Worm (Caenorhabditis elegans) whole organism, L1 larva: ENCODE measurements around the gene M02B7.2.

Experiments used
- ama-1 ChIP-seq: fragments of 150-350 bp; optimal IDR thresholded peaks from 2 replicates; lab custom pipeline; 2014
- ces-1 ChIP-seq: fragments of 150-350 bp; optimal IDR thresholded peaks from 2 replicates; lab custom pipeline; 2014; ENCODE audit warnings: missing biosample characterization, missing genetic modification reagents, missing genetic modification characterization
- dpl-1 ChIP-seq, 3 experiments: fragments of 150-350 bp in 2 of 3; sonication (generic microtip) in 1 of 3; optimal IDR thresholded peaks; 2 replicates each; lab custom pipeline; 2014 to 2017; ENCODE audit warnings: missing biosample characterization in 3 of 3, missing genetic modification characterization in 3 of 3, missing genetic modification reagents in 3 of 3
- egl-27 ChIP-seq, 2 experiments: fragments of 150-350 bp in 1 of 2; sonication (generic microtip); optimal IDR thresholded peaks; 3 replicates each; lab custom pipeline; 2017 to 2018; ENCODE audit warnings: missing biosample characterization in 2 of 2, missing genetic modification characterization in 2 of 2, missing genetic modification reagents in 2 of 2
- elt-3 ChIP-seq, 6 experiments: fragments of 150-350 bp in 1 of 6; sonication (generic microtip); optimal IDR thresholded peaks; 2 replicates each; lab custom pipeline; 2017 to 2018; ENCODE audit warnings: missing biosample characterization in 6 of 6, missing genetic modification characterization in 6 of 6, inconsistent platforms in 1 of 6
- nhr-237 ChIP-seq: fragments of 150-350 bp; optimal IDR thresholded peaks from 2 replicates; lab custom pipeline; 2014; ENCODE audit warnings: missing biosample characterization, missing genetic modification characterization
- nhr-28 ChIP-seq: fragments of 150-350 bp; optimal IDR thresholded peaks from 2 replicates; lab custom pipeline; 2014; ENCODE audit warnings: missing biosample characterization, missing genetic modification characterization
- nhr-84 ChIP-seq: sonication (generic microtip); optimal IDR thresholded peaks from 2 replicates; lab custom pipeline; 2017; ENCODE audit warnings: missing biosample characterization, missing genetic modification characterization
- sptf-1 ChIP-seq: fragments of 150-350 bp; optimal IDR thresholded peaks from 2 replicates; lab custom pipeline; 2014; ENCODE audit warnings: missing biosample characterization, missing genetic modification characterization
- unc-62 ChIP-seq: fragments of 150-350 bp; optimal IDR thresholded peaks from 2 replicates; lab custom pipeline; 2014; ENCODE audit warnings: missing biosample characterization, missing genetic modification reagents, missing genetic modification characterization
- zip-4 ChIP-seq: fragments of 200-800 bp; sonication (Bioruptor generic); optimal IDR thresholded peaks from 2 replicates; lab custom pipeline; 2018; ENCODE audit warnings: mild to moderate bottlenecking, missing genetic modification characterization, moderate library complexity, missing compliant biosample characterization

DNA sequence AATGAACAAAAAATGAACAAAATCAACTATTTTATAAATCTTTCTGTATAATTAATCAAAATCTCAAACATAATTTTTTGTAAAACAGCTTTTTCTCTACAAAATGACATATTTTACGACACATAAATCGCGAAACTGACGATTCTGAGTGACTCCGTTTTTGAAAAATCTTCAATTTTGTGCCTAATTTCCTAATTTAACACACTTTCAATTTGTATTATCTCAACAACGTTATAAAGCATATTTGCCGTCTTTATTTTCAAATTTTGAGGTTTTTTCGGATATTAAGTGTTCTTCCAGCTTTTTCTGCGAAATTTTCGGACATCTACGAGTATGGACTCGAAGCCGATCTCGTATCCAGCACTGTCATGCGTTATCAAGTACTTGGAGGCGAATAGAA, 1.8 kb downstream of the M02B7.2 start, which contains the start of gene fbxc-47:
- TF ChIP-seq sptf-1 (no peak), zip-4 (GFP tag; lab: Kevin White, UChicago) (no peak), dpl-1 (GFP tag; optimal IDR thresholded peaks at IDR 0.05; lab: Kevin White, UChicago) (no peak), nhr-28 (tag; lab: Kevin White, UChicago) (no peak), elt-3 (tag; optimal IDR thresholded peaks at IDR 0.05; lab: Kevin White, UChicago) (no peak), nhr-84 (tag; lab: Kevin White, UChicago) (no peak), ama-1 (no peak), nhr-237 (tag; lab: Kevin White, UChicago) (no peak), egl-27 (tag; optimal IDR thresholded peaks at IDR 0.05; lab: Kevin White, UChicago) (no peak), unc-62 (GFP tag; lab: Kevin White, UChicago) (no peak), ces-1 (no peak)
